Worm (Caenorhabditis elegans) whole organism, late embryonic: Measurements from ENCODE around the gene cdh-9.

Experiments
- C08G9.2 ChIP-seq: sonication (generic microtip); optimal IDR thresholded peaks from 2 replicates; lab custom pipeline; 2016; ENCODE audit warnings: mild to moderate bottlenecking, missing genetic modification characterization, moderate library complexity, missing compliant biosample characterization
- K09A11.1 ChIP-seq: sonication (generic microtip); optimal IDR thresholded peaks from 2 replicates; lab custom pipeline; 2017; ENCODE audit warnings: antibody characterized with exemption, mild to moderate bottlenecking, missing genetic modification characterization, missing compliant biosample characterization; ENCODE audit not compliant: insufficient read depth
- Y22D7AL.16 ChIP-seq: sonication (generic microtip); optimal IDR thresholded peaks from 2 replicates; lab custom pipeline; 2016; ENCODE audit warnings: missing genetic modification characterization, missing compliant biosample characterization
- ahr-1 ChIP-seq: sonication (generic microtip); optimal IDR thresholded peaks from 2 replicates; lab custom pipeline; 2016; ENCODE audit warnings: missing genetic modification characterization, missing compliant biosample characterization
- ceh-14 ChIP-seq: sonication (generic microtip); optimal IDR thresholded peaks from 2 replicates; lab custom pipeline; 2016; ENCODE audit warnings: missing genotype, missing genetic modification characterization, missing compliant biosample characterization
- ceh-18 ChIP-seq: sonication (generic microtip); optimal IDR thresholded peaks from 2 replicates; lab custom pipeline; 2016; ENCODE audit warnings: missing genetic modification characterization, missing compliant biosample characterization
- ceh-19 ChIP-seq: fragments of 200-800 bp; sonication (Bioruptor generic); optimal IDR thresholded peaks from 2 replicates; lab custom pipeline; 2018; ENCODE audit warnings: mild to moderate bottlenecking, missing genetic modification characterization, missing compliant biosample characterization
- ceh-2 ChIP-seq: sonication (generic microtip); optimal IDR thresholded peaks from 2 replicates; lab custom pipeline; 2016; ENCODE audit warnings: missing genotype, missing genetic modification characterization, missing compliant biosample characterization
- ceh-22 ChIP-seq: sonication (generic microtip); optimal IDR thresholded peaks from 2 replicates; lab custom pipeline; 2017; ENCODE audit warnings: missing biosample characterization, missing genetic modification characterization
- ceh-30 ChIP-seq: fragments of 150-350 bp; optimal IDR thresholded peaks from 2 replicates; lab custom pipeline; 2014; ENCODE audit warnings: missing biosample characterization, missing genetic modification characterization
- ceh-34 ChIP-seq: sonication (generic microtip); optimal IDR thresholded peaks from 2 replicates; lab custom pipeline; 2016; ENCODE audit warnings: mild to moderate bottlenecking, missing genetic modification characterization, missing compliant biosample characterization
- ceh-45 ChIP-seq: fragments of 200-800 bp; sonication (Bioruptor generic); IDR thresholded peaks from 2 replicates; pipeline ENCODE4 v1.3.6; 2022; ENCODE audit warnings: missing genetic modification reagents, missing genetic modification characterization, missing compliant biosample characterization
- ceh-48 ChIP-seq: sonication (generic microtip); optimal IDR thresholded peaks from 2 replicates; lab custom pipeline; 2016; ENCODE audit warnings: missing genetic modification characterization, inconsistent platforms, missing compliant biosample characterization
- ceh-9 ChIP-seq: sonication (generic microtip); optimal IDR thresholded peaks from 2 replicates; lab custom pipeline; 2016; ENCODE audit warnings: mild to moderate bottlenecking, missing genetic modification characterization, inconsistent platforms, missing compliant biosample characterization
- che-1 ChIP-seq: sonication (generic microtip); optimal IDR thresholded peaks from 2 replicates; lab custom pipeline; 2016; ENCODE audit warnings: mild to moderate bottlenecking, missing genetic modification characterization, missing compliant biosample characterization
- dve-1 ChIP-seq: sonication (generic microtip); optimal IDR thresholded peaks from 2 replicates; lab custom pipeline; 2017; ENCODE audit warnings: antibody characterized with exemption, mild to moderate bottlenecking, missing genetic modification characterization, missing compliant biosample characterization
- elt-2 ChIP-seq: sonication (generic microtip); optimal IDR thresholded peaks from 2 replicates; lab custom pipeline; 2016; ENCODE audit warnings: missing genetic modification reagents, missing genetic modification characterization, missing compliant biosample characterization
- fkh-6 ChIP-seq: sonication (generic microtip); optimal IDR thresholded peaks from 2 replicates; lab custom pipeline; 2016; ENCODE audit warnings: missing genetic modification characterization, missing compliant biosample characterization
- gmeb-2 ChIP-seq: sonication (generic microtip); optimal IDR thresholded peaks from 2 replicates; lab custom pipeline; 2016; ENCODE audit warnings: missing genetic modification characterization, inconsistent platforms, missing compliant biosample characterization
- hlh-13 ChIP-seq: fragments of 200-800 bp; sonication (Bioruptor generic); optimal IDR thresholded peaks from 2 replicates; lab custom pipeline; 2018; ENCODE audit warnings: mild to moderate bottlenecking, missing genetic modification characterization, missing compliant biosample characterization
- hlh-15 ChIP-seq: sonication (generic microtip); optimal IDR thresholded peaks from 2 replicates; lab custom pipeline; 2016; ENCODE audit warnings: missing genetic modification characterization, missing compliant biosample characterization
- lim-6 ChIP-seq: sonication (generic microtip); optimal IDR thresholded peaks from 2 replicates; lab custom pipeline; 2016; ENCODE audit warnings: missing genetic modification characterization, missing compliant biosample characterization
- nfya-1 ChIP-seq: sonication (generic microtip); optimal IDR thresholded peaks from 2 replicates; lab custom pipeline; 2017; ENCODE audit warnings: missing genetic modification characterization, mild to moderate bottlenecking, missing compliant biosample characterization, antibody characterized with exemption, moderate library complexity
- nhr-11 ChIP-seq: fragments of 150-350 bp; optimal IDR thresholded peaks from 2 replicates; lab custom pipeline; 2014; ENCODE audit warnings: missing biosample characterization, missing genetic modification characterization
- nhr-232 ChIP-seq: sonication (generic microtip); optimal IDR thresholded peaks from 2 replicates; lab custom pipeline; 2016; ENCODE audit warnings: missing genetic modification characterization, missing compliant biosample characterization
- npax-4 ChIP-seq: sonication (generic microtip); optimal IDR thresholded peaks from 2 replicates; lab custom pipeline; 2016; ENCODE audit warnings: missing genetic modification characterization, missing compliant biosample characterization
- pag-3 ChIP-seq: sonication (generic microtip); optimal IDR thresholded peaks from 2 replicates; lab custom pipeline; 2016; ENCODE audit warnings: missing compliant biosample characterization, missing genetic modification characterization, borderline replicate concordance
- pax-1 ChIP-seq: fragments of 150-350 bp; optimal IDR thresholded peaks from 2 replicates; lab custom pipeline; 2014; ENCODE audit warnings: missing biosample characterization, missing genetic modification characterization
- pha-4 ChIP-seq: fragments of 150-350 bp; optimal IDR thresholded peaks from 2 replicates; lab custom pipeline; 2018; ENCODE audit warnings: missing biosample characterization, missing genetic modification reagents, missing genetic modification characterization
- pros-1 ChIP-seq: fragments of 150-350 bp; optimal IDR thresholded peaks from 2 replicates; lab custom pipeline; 2014; ENCODE audit warnings: missing biosample characterization, missing genetic modification reagents, missing genetic modification characterization
- sox-2 ChIP-seq: fragments of 200-800 bp; sonication (Bioruptor generic); IDR thresholded peaks from 2 replicates; pipeline ENCODE4 v1.3.6; 2022; ENCODE audit warnings: missing genetic modification reagents, missing genetic modification characterization, missing compliant biosample characterization
- syd-9 ChIP-seq: sonication (generic microtip); optimal IDR thresholded peaks from 2 replicates; lab custom pipeline; 2016; ENCODE audit warnings: mild to moderate bottlenecking, missing genetic modification characterization, moderate library complexity, missing compliant biosample characterization
- tbx-2 ChIP-seq: sonication (generic microtip); optimal IDR thresholded peaks from 2 replicates; lab custom pipeline; 2016; ENCODE audit warnings: missing genetic modification characterization, missing compliant biosample characterization
- unc-3 ChIP-seq, 2 experiments: fragments of 200-800 bp in 1 of 2; sonication (Bioruptor generic) in 1 of 2; sonication (generic microtip) in 1 of 2; conservative IDR thresholded peaks in 1 of 2; optimal IDR thresholded peaks in 1 of 2; 2 replicates each; pipeline versions ENCODE4 v1.3.6 to Lab custom; 2016 to 2022; ENCODE audit warnings: missing compliant biosample characterization in 2 of 2, missing genetic modification characterization in 2 of 2, missing genetic modification reagents in 1 of 2
- unc-42 ChIP-seq: sonication (generic microtip); optimal IDR thresholded peaks from 2 replicates; lab custom pipeline; 2016; ENCODE audit warnings: missing genotype, missing genetic modification characterization, missing compliant biosample characterization
- zip-5 ChIP-seq: sonication (generic microtip); optimal IDR thresholded peaks from 2 replicates; lab custom pipeline; 2016; ENCODE audit warnings: missing genetic modification characterization, missing compliant biosample characterization
- ztf-16 ChIP-seq: sonication (generic microtip); optimal IDR thresholded peaks from 2 replicates; lab custom pipeline; 2017; ENCODE audit warnings: missing genetic modification characterization, missing compliant biosample characterization

The cdh-9 gene

ce11 chrX:16551318-16551717 is 43.7 kb upstream of the cdh-9 start (continued):
- TF ChIP-seq sox-2 (GFP tag; lab: Robert Waterston, UW), result no peak
- TF ChIP-seq pag-3 (tag; lab: Kevin White, UChicago), result no peak
- no peak for TF ChIP-seq nhr-11
- no peak for TF ChIP-seq pros-1
- no peak for TF ChIP-seq ceh-30 (tag; lab: Kevin White, UChicago)
- no peak for TF ChIP-seq unc-42 (tag; lab: Kevin White, UChicago)
- 0 out of 2 replicates have a peak, but pooled peaks have one; percentile 29 for TF ChIP-seq unc-3 (GFP tag; conservative IDR thresholded peaks at IDR 0.05; lab: Robert Waterston, UW)
- TF ChIP-seq unc-3 (tag; optimal IDR thresholded peaks at IDR 0.05; lab: Kevin White, UChicago), result no peak
- no peak for TF ChIP-seq Y22D7AL.16
- no peak for TF ChIP-seq C08G9.2

ce11 chrX:16553845-16554426 is 41.1 kb upstream of the cdh-9 start, which contains the start of gene K08B5.2:
TSS of gene K08B5.2 (minus strand) at chrX:16553887.
- TF ChIP-seq elt-2 (peak; percentile 41), pha-4 (tag; lab: Kevin White, UChicago) (no peak), zip-5 (tag; lab: Kevin White, UChicago) (no peak), K09A11.1 (tag; lab: Kevin White, UChicago) (no peak), nfya-1 (no peak), unc-42 (tag; lab: Kevin White, UChicago) (peak; percentile 66), ceh-18 (tag; lab: Kevin White, UChicago) (peak; percentile 21), hlh-13 (GFP tag; lab: Kevin White, UChicago) (no peak)
- TF ChIP-seq, all 69 proteins: peak for 3

- TF ChIP-seq elt-2, result no peak
- no peak for TF ChIP-seq lim-6 (tag; lab: Kevin White, UChicago)
- no peak for TF ChIP-seq C08G9.2
- TF ChIP-seq pha-4 (tag; lab: Kevin White, UChicago), result no peak
- no peak for TF ChIP-seq ztf-16 (tag; lab: Kevin White, UChicago)
- no peak for TF ChIP-seq ceh-30 (tag; lab: Kevin White, UChicago)
- TF ChIP-seq pros-1, result no peak
- TF ChIP-seq ahr-1, result no peak
- TF ChIP-seq pax-1 (tag; lab: Kevin White, UChicago), result no peak
- TF ChIP-seq Y22D7AL.16, result no peak
- no peak for TF ChIP-seq ceh-2 (tag; lab: Kevin White, UChicago)
- no peak for TF ChIP-seq ceh-9 (tag; lab: Kevin White, UChicago)
Observed at ce11 chrX:16555726-16556125, 39.3 kb upstream of the cdh-9 start.

ce11 chrX:16558117-16558516 is 36.9 kb upstream of the cdh-9 start, which contains the start of gene K08B5.1:
TSS of gene K08B5.1 (plus strand) at chrX:16558434.
- TF ChIP-seq ahr-1 (no peak), hlh-15 (tag; lab: Kevin White, UChicago) (no peak), ceh-19 (no peak), hlh-13 (GFP tag; lab: Kevin White, UChicago) (no peak), ceh-45 (GFP tag; lab: Robert Waterston, UW) (no peak), fkh-6 (no peak), ceh-34 (tag; lab: Kevin White, UChicago) (no peak)
- TF ChIP-seq, all 69 proteins: peak for 0

ce11 chrX:16558776-16559175 is 36.3 kb upstream of the cdh-9 start:
- TF ChIP-seq gmeb-2 (tag; lab: Kevin White, UChicago) (no peak), syd-9 (tag; lab: Kevin White, UChicago) (no peak), npax-4 (tag; lab: Kevin White, UChicago) (no peak), Y22D7AL.16 (no peak), tbx-2 (tag; lab: Kevin White, UChicago) (no peak), elt-2 (no peak)

ce11 chrX:16559387-16559786 is 35.6 kb upstream of the cdh-9 start:
- no peak for TF ChIP-seq npax-4 (tag; lab: Kevin White, UChicago)
- TF ChIP-seq che-1, result no peak
- no peak for TF ChIP-seq ceh-14 (tag; lab: Kevin White, UChicago)
- no peak for TF ChIP-seq zip-5 (tag; lab: Kevin White, UChicago)
- TF ChIP-seq ceh-48 (tag; lab: Kevin White, UChicago), result no peak
- TF ChIP-seq elt-2, result no peak
- no peak for TF ChIP-seq ceh-22
- TF ChIP-seq tbx-2 (tag; lab: Kevin White, UChicago), result no peak
- TF ChIP-seq nhr-232 (tag; lab: Kevin White, UChicago), result no peak
- TF ChIP-seq unc-42 (tag; lab: Kevin White, UChicago), result no peak
- no peak for TF ChIP-seq ceh-18 (tag; lab: Kevin White, UChicago)
- TF ChIP-seq dve-1 (tag; lab: Kevin White, UChicago), result no peak
